Worm (Caenorhabditis elegans): ENCODE results near the gene nhr-198.

- TF ChIP-seq ama-1 (optimal IDR thresholded peaks at IDR 0.05) (no peak), C38D4.7 (GFP tag; optimal IDR thresholded peaks at IDR 0.05) (no peak), lin-11 (tag; optimal IDR thresholded peaks at IDR 0.05) (no peak), pha-4 (tag; optimal IDR thresholded peaks at IDR 0.05) (no peak), nfya-1 (tag; optimal IDR thresholded peaks at IDR 0.05) (no peak), madf-2 (tag; optimal IDR thresholded peaks at IDR 0.05) (no peak), ceh-45 (GFP tag; IDR thresholded peaks at IDR 0.05) (no peak), gmeb-2 (tag; optimal IDR thresholded peaks at IDR 0.05) (no peak), zip-5 (tag; optimal IDR thresholded peaks at IDR 0.05) (no peak), pha-2 (tag; optimal IDR thresholded peaks at IDR 0.05) (no peak), nhr-11 (tag; optimal IDR thresholded peaks at IDR 0.05) (no peak)
Observed at ce11 chrV:15733568-15733967, 39.8 kb downstream of the nhr-198 start, which contains the start of gene T23D5.3.
